Fruit fly (Drosophila melanogaster) ovary, adult (tissue): Measurements from ENCODE around the gene CG5290.

ENCODE experiments used
- CG17801 ChIP-seq: fragments of 200-800 bp; optimal IDR thresholded peaks from 2 replicates; lab custom pipeline; 2019; ENCODE audit warnings: missing biosample characterization, mild to moderate bottlenecking, missing genetic modification characterization, moderate library complexity; ENCODE audit not compliant: partially characterized antibody

Gene CG5290

DNA sequence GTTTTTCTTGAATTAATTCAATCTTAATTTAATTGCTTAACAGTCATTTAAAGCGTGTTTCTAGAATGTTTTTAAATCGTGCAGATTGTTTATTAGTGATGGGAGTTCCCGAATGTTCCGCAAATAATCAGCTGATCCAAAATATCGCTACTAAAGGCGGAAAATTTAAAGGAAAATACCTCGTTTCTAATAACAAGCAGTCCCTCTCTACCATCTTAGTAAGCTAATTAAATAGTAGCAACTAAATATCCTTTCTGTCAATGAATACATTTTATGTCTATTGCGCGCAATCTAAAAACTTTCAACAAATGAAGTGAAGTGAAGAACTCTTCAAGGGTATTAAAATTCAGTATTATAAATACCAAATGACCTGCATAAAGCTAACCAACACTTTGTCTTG is at the start of gene CG5290:
Gene CG5290 (minus strand): TSS at position 118 of the 400 bp plus-strand sequence.
- TF ChIP-seq CG17801 = no peak

dm6 chr3L:17961608-17962007 is 49.2 kb upstream of the CG5290 start:
- TF ChIP-seq CG17801 = peak; percentile 70

DNA sequence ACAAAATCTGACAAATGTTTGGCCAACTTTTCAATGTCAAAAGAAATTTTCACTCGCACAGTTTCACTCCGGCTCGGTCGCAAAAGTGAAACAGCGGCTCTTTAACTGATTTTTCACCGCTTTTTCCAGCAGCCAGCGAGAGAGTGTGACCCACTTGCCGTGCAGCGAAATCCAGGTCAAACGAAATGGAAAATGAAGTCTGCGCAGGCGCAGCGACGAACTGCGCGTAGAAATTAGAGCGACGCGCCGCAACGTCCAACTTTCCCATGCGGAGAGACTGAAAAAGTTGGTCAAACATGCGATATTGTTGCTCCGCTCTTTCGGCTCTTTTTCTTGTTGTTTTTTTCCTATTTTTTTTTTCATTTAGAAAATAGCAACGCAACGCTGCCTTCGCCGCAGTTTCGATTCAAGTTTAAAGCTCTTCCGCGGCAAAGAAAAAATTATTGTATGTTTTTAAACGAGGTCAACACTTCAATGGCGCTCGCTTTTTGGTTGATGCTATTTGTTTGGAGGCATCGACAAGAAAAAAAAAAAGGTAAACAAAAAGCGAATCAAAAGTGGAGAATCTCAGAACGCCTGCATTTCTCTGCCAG is 48.0 kb upstream of the CG5290 start:
- TF ChIP-seq CG17801 = no peak

dm6 chr3L:17958977-17959279 is 46.6 kb upstream of the CG5290 start:
- no peak for TF ChIP-seq CG17801

DNA sequence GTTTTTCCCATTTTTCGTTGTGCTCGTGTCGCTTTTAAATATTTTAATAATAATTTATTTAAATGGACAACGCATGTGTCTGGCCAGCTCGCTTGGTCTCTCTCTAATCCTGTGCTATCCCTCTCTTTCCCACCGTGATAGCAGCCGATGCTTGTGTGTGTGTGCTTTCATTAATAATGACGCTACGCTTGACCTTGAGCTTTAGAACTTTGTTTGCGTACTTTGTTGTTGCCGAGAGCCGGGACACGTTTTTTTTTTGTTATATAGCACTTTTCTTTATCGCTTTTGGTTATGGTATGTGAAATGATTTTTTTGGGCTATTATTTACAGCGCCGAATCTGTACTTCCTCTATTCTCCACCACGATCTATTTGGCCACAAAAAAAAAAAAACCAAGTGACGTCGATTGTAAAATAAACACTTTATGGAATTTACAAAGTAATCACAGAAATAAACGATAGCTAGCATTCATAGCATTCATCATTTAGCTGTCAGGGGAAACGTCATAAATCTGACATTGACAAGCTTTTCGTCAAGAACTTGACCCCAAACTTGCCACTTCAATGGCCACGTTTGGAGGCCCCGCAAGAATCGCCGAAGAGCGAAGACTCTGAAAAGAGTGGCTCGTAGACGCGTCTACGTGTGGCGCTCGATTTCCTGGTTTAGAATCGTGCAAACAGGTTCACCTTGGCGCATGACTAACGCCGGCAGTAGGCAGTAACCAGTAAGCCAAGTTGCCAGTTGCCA is 46.0 kb upstream of the CG5290 start:
- no peak for TF ChIP-seq CG17801

DNA sequence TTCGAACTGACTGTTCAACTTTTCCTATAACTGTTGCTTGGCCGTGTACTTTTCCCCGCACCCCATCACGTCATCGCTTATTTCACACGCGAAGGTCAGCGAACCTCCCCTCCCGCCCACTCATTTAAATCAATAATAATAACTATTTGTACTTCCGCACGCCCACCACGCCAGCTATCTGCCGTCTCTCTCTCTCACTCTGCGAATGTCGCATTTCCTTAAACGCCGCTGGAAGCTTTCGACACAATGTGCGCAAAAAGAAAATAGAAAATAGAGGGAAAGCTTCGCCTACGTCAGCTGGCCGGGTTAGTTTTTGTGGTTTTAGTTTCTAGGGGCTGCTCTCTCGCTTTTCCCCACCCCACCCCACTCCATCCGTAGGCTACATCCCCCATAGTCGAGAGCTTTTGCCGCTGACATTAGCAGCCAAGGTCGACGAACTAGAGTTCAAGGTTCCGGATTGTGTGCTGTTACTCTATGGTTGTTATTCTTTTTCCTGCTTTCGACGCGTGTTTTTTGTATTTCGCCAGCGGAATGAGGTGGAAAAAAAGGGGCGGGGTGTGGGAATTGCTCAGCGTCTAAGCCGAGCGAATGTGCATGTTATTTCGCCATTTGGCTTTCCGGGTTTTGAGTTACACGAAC is 44.1 kb upstream of the CG5290 start:
- TF ChIP-seq CG17801 = peak; percentile 9

DNA sequence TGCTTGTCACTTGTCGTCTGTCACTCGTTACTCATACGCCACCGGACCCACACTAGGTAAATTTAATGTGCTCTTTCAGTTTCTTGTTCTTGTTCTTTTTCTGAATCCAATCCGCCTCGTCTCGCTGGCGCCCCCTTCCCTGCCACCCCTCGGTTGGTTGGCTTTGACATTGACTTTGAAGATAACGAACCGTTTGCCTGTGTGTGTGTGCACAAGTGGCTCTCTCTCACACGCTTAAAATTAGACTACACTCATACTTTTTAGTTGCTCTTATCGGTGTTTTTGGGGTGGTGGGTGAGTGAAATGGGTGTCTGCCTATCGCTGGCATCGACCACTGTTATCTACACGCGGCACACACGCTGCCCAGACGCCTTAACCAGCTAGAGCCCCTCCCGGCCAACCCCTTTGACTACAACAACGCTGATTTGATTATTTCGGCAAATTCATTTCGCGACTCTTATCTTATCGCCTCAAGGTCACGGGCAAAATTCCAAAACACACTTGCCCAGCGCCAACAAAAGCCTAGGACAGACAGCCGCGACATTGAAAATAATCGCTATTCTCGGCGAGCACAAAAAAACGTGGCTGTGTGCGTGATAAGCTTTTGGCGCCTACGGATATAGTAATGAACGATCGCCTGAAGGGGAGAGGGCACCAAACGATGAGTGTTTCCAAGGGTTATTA is 37.9 kb upstream of the CG5290 start:
- no peak for TF ChIP-seq CG17801

dm6 chr3L:17949507-17950027 is 37.2 kb upstream of the CG5290 start:
- no peak for TF ChIP-seq CG17801

DNA sequence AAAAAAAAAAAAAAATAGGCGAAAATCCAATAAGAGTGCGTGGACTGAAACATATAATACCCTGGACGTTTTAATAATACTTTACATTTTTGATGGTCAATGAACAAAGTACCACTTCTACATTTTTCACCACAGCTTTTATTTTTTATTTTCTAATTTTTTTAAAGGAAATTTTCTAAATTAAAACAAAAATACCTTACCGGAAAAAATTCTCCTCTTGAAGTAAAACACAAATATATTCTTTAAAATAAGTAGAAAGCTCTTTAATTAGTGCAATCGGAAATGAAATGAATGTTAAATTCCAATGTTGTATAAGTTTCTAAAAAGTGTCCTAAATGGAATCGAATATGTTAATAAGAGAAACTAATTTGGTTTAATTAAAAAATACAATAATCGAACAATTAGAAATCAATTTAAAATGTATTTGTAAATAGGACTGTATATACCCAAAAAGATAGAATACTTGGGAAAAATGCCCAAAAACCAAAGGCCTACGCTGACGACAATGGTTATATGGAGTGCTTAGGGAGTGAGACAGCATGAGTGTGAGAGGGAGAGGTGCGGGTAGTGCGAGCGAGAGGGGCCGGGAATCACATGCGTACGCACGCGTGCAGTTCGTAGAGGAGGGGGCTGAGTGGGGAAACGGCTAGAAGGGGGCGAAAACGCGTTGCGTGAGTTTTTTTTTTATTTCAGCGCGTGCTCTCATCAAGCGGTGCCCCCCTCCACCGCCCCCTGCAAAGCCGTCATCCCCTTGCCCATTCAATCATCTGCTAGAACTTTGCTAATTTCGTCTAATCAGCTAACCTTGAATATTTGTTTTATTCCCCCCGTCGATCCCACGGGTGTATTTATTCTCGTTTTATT is 36.5 kb upstream of the CG5290 start:
- no peak for TF ChIP-seq CG17801

DNA sequence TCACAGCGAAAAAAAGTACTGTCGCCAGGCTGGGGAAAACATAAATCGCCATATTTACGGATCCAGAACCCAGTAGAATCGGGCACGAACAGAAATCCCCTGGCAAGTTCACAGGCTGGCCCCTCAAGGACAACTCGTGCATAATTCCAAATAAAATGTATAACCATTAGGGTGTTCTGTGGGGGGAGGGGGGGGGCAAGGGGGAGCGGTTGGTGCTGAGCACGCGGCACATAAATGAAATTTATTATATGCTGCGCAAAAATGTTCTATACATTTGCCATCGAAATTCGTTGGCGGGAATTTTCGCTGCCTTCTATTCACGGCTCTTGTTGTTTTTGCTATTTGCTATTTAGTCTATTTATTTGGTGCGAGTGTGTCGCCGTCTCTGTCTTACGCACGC is 35.8 kb upstream of the CG5290 start:
- no peak for TF ChIP-seq CG17801

DNA sequence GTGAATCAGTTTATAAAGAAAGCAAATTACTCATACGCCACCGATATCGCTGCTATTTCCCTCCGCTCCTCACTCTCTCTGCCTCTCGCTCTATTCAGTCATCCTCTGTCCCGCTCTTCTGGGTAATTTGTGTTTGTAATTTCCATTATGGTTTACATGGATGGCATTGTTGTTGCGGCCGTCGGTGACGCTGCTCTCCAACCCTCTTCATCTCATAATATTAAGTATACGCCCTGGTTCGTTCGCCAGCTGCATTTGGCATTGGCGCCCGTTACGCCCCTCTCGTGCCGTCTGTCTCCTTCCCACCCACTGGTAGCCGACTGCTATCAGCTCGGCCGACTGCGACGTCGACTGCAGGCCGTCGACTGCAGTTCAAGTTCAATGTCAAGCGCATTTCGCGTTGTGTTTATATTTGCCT is 34.9 kb upstream of the CG5290 start:
- no peak for TF ChIP-seq CG17801

- TF ChIP-seq CG17801 = no peak
Measured at dm6 chr3L:17946376-17946775, 34.0 kb upstream of the CG5290 start.

- no peak for TF ChIP-seq CG17801
Measured at dm6 chr3L:17945422-17945821, 33.1 kb upstream of the CG5290 start.

dm6 chr3L:17944614-17945013 is 32.2 kb upstream of the CG5290 start:
- no peak for TF ChIP-seq CG17801

DNA sequence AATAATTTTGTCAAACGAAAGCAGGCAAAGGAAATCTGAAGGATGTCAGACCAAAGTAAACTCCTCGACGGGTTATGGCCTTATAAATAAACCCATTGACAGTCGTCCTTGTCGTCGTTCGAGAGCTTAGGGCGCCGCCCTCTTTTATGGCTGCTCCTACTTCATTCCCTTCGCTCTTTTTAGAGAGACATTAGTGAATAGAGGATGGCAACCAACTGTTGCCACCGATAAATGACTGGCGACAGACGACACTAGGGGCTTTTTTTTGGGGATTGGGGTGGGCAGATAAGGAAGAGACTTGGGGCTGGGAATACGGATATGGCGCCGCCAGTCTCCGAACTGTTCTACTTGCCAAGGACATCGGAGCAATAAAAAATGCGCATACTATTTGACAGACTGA is 30.1 kb upstream of the CG5290 start:
- TF ChIP-seq CG17801 = no peak

DNA sequence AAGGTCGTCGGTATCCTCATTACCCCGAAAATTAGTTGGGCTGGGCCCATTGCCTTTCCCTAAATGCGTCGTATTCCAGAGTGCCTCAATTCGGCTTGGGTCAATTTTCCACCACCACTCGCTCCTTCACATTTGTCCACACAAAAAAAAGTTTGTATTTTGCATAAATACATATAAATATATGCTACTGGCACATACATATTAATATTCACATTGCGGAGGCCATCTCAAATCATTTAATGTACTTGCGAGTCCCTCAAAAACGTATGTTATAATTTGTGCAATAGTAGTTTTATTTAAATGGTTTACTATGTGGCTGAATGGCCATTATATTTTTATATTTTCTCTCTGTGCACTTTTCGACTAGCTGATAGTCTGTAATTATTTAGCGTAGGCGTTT is 29.2 kb upstream of the CG5290 start:
- TF ChIP-seq CG17801 = no peak
